Worm (Caenorhabditis elegans) whole organism, L4 larva: ENCODE measurements around the gene B0507.5.

ENCODE experiments used
- Y48G9A.11 ChIP-seq: fragments of 200-800 bp; sonication (Bioruptor generic); IDR thresholded peaks from 2 replicates; pipeline ENCODE4 v1.3.6; 2022; ENCODE audit warnings: missing genetic modification reagents, missing genetic modification characterization, missing compliant biosample characterization
- Y75B8A.6 ChIP-seq: fragments of 200-800 bp; sonication (Bioruptor generic); IDR thresholded peaks from 2 replicates; pipeline ENCODE4 v1.3.6; 2022; ENCODE audit warnings: missing genetic modification reagents, missing genetic modification characterization, missing compliant biosample characterization
- ZK546.5 ChIP-seq, 2 experiments: sonication (generic microtip); optimal IDR thresholded peaks; 2 replicates each; lab custom pipeline; 2017; ENCODE audit warnings: missing biosample characterization in 2 of 2, missing genetic modification characterization in 2 of 2
- aha-1 ChIP-seq: fragments of 150-350 bp; peaks from one replicate; lab custom pipeline; 2014; ENCODE audit warnings: missing biosample characterization, missing genetic modification characterization
- aly-2 ChIP-seq: sonication (generic microtip); optimal IDR thresholded peaks from 2 replicates; lab custom pipeline; 2018; ENCODE audit warnings: missing biosample characterization, missing genetic modification characterization
- ama-1 ChIP-seq: fragments of 150-350 bp; optimal IDR thresholded peaks from 2 replicates; lab custom pipeline; 2014; ENCODE audit warnings: inconsistent platforms, mixed read lengths
- ceh-20 ChIP-seq: fragments of 200-800 bp; sonication (Bioruptor generic); IDR thresholded peaks from 2 replicates; pipeline ENCODE4 v1.3.6; 2022; ENCODE audit warnings: missing genetic modification reagents, missing genetic modification characterization, missing compliant biosample characterization
- ceh-32 ChIP-seq: sonication (generic microtip); optimal IDR thresholded peaks from 2 replicates; lab custom pipeline; 2016; ENCODE audit warnings: mild to moderate bottlenecking, missing genetic modification characterization, missing compliant biosample characterization; ENCODE audit not compliant: poor library complexity
- ceh-44 ChIP-seq: fragments of 200-800 bp; sonication (Bioruptor generic); IDR thresholded peaks from 2 replicates; pipeline ENCODE4 v1.3.6; 2022; ENCODE audit warnings: missing genetic modification reagents, missing genetic modification characterization, missing compliant biosample characterization
- ceh-62 ChIP-seq: sonication (generic microtip); optimal IDR thresholded peaks from 2 replicates; lab custom pipeline; 2017; ENCODE audit warnings: missing biosample characterization, missing genetic modification characterization
- ctbp-1 ChIP-seq: fragments of 200-800 bp; sonication (Bioruptor generic); IDR thresholded peaks from 2 replicates; pipeline ENCODE4 v1.3.6; 2022; ENCODE audit warnings: missing genetic modification reagents, missing genetic modification characterization, missing compliant biosample characterization
- daf-12 ChIP-seq: fragments of 150-350 bp; optimal IDR thresholded peaks from 2 replicates; lab custom pipeline; 2014; ENCODE audit warnings: missing biosample characterization, missing genetic modification reagents, missing genetic modification characterization
- daf-16 ChIP-seq, 3 experiments: sonication (generic microtip); optimal IDR thresholded peaks; 2 replicates each; lab custom pipeline; 2016 to 2017; ENCODE audit warnings: missing genetic modification characterization in 3 of 3, missing genetic modification reagents in 3 of 3, mild to moderate bottlenecking in 2 of 3, missing compliant biosample characterization in 2 of 3, missing biosample characterization in 1 of 3, moderate library complexity in 1 of 3
- daf-19 ChIP-seq: fragments of 200-800 bp; sonication (Bioruptor generic); conservative IDR thresholded peaks from 2 replicates; pipeline ENCODE4 v1.3.6; 2022; ENCODE audit warnings: missing genetic modification characterization, missing compliant biosample characterization
- daf-8 ChIP-seq: fragments of 200-800 bp; sonication (Bioruptor generic); IDR thresholded peaks from 2 replicates; pipeline ENCODE4 v1.3.6; 2022; ENCODE audit warnings: missing genetic modification characterization, missing compliant biosample characterization
- dmd-6 ChIP-seq: fragments of 200-800 bp; sonication (Bioruptor generic); IDR thresholded peaks from 2 replicates; pipeline ENCODE4 v1.3.6; 2022; ENCODE audit warnings: missing genetic modification reagents, missing genetic modification characterization, missing compliant biosample characterization
- dmd-9 ChIP-seq: fragments of 200-800 bp; sonication (Bioruptor generic); IDR thresholded peaks from 2 replicates; pipeline ENCODE4 v1.3.6; 2022; ENCODE audit warnings: missing genetic modification reagents, missing genetic modification characterization, missing compliant biosample characterization
- duxl-1 ChIP-seq: sonication (generic microtip); optimal IDR thresholded peaks from 2 replicates; lab custom pipeline; 2016; ENCODE audit warnings: mild to moderate bottlenecking, missing genetic modification characterization, moderate library complexity, missing compliant biosample characterization; ENCODE audit not compliant: poor library complexity
- dve-1 ChIP-seq: sonication (generic microtip); optimal IDR thresholded peaks from 2 replicates; lab custom pipeline; 2017; ENCODE audit warnings: antibody characterized with exemption, mild to moderate bottlenecking, missing genetic modification characterization, missing compliant biosample characterization; ENCODE audit not compliant: insufficient read depth
- egl-43 ChIP-seq: fragments of 200-800 bp; sonication (Bioruptor generic); IDR thresholded peaks from 2 replicates; pipeline ENCODE4 v1.3.6; 2022; ENCODE audit warnings: missing genetic modification reagents, missing genetic modification characterization, missing compliant biosample characterization
- gei-8 ChIP-seq: fragments of 200-800 bp; sonication (Bioruptor generic); optimal IDR thresholded peaks from 2 replicates; lab custom pipeline; 2018; ENCODE audit warnings: mild to moderate bottlenecking, missing genetic modification characterization, missing compliant biosample characterization
- hif-1 ChIP-seq, 2 experiments: sonication (generic microtip); optimal IDR thresholded peaks; 2 replicates each; lab custom pipeline; 2016 to 2017; ENCODE audit warnings: missing compliant biosample characterization in 2 of 2, missing genetic modification characterization in 2 of 2, missing genetic modification reagents in 2 of 2, missing genotype in 2 of 2, mild to moderate bottlenecking in 1 of 2
- hlh-11 ChIP-seq: fragments of 200-800 bp; sonication (Bioruptor generic); optimal IDR thresholded peaks from 2 replicates; lab custom pipeline; 2018; ENCODE audit warnings: mild to moderate bottlenecking, missing genetic modification characterization, missing compliant biosample characterization
- hmg-1.1 ChIP-seq: fragments of 200-800 bp; sonication (Bioruptor generic); IDR thresholded peaks from 2 replicates; pipeline ENCODE4 v1.3.6; 2022; ENCODE audit warnings: missing genetic modification reagents, missing genetic modification characterization, missing compliant biosample characterization
- lim-7 ChIP-seq: fragments of 200-800 bp; sonication (Bioruptor generic); IDR thresholded peaks from 2 replicates; pipeline ENCODE4 v1.3.6; 2022; ENCODE audit warnings: missing genetic modification characterization, missing compliant biosample characterization
- lin-1 ChIP-seq: fragments of 200-800 bp; sonication (Bioruptor generic); IDR thresholded peaks from 2 replicates; pipeline ENCODE4 v1.3.6; 2022; ENCODE audit warnings: missing genetic modification reagents, missing genetic modification characterization, missing compliant biosample characterization
- lin-13 ChIP-seq: fragments of 150-350 bp; optimal IDR thresholded peaks from 2 replicates; lab custom pipeline; 2014; ENCODE audit warnings: missing biosample characterization, missing genetic modification reagents, missing genetic modification characterization
- lin-15B ChIP-seq: fragments of 150-350 bp; sonication (generic microtip); optimal IDR thresholded peaks from 3 replicates; lab custom pipeline; 2014; ENCODE audit warnings: missing biosample characterization, missing genetic modification characterization
- lin-29 ChIP-seq: fragments of 200-800 bp; sonication (Bioruptor generic); IDR thresholded peaks from 2 replicates; pipeline ENCODE4 v1.3.6; 2022; ENCODE audit warnings: missing genetic modification reagents, missing genetic modification characterization, missing compliant biosample characterization
- mdt-29 ChIP-seq: fragments of 200-800 bp; sonication (Bioruptor generic); IDR thresholded peaks from 2 replicates; pipeline ENCODE4 v1.3.6; 2022; ENCODE audit warnings: missing genetic modification reagents, missing genetic modification characterization, missing compliant biosample characterization
- nhr-10 ChIP-seq: fragments of 150-350 bp; optimal IDR thresholded peaks from 2 replicates; lab custom pipeline; 2014; ENCODE audit warnings: missing biosample characterization, missing genetic modification characterization
- nhr-102 ChIP-seq: sonication (generic microtip); optimal IDR thresholded peaks from 2 replicates; lab custom pipeline; 2016; ENCODE audit warnings: mild to moderate bottlenecking, missing genetic modification characterization, moderate library complexity, missing compliant biosample characterization
- nhr-111 ChIP-seq: fragments of 200-800 bp; sonication (Bioruptor generic); optimal IDR thresholded peaks from 2 replicates; lab custom pipeline; 2018; ENCODE audit warnings: mild to moderate bottlenecking, missing genetic modification characterization, missing compliant biosample characterization
- nhr-28 ChIP-seq: fragments of 150-350 bp; optimal IDR thresholded peaks from 2 replicates; lab custom pipeline; 2014; ENCODE audit warnings: missing biosample characterization, missing genetic modification characterization
- nhr-42 ChIP-seq: fragments of 200-800 bp; sonication (Bioruptor generic); IDR thresholded peaks from 2 replicates; pipeline ENCODE4 v1.3.6; 2022; ENCODE audit warnings: missing genetic modification characterization, missing compliant biosample characterization
- nhr-6 ChIP-seq: fragments of 150-350 bp; optimal IDR thresholded peaks from 2 replicates; lab custom pipeline; 2014; ENCODE audit warnings: missing biosample characterization, missing genetic modification characterization
- nhr-77 ChIP-seq: fragments of 150-350 bp; optimal IDR thresholded peaks from 2 replicates; lab custom pipeline; 2014; ENCODE audit warnings: missing biosample characterization, missing genetic modification characterization
- php-3 ChIP-seq: fragments of 200-800 bp; sonication (Bioruptor generic); IDR thresholded peaks from 2 replicates; pipeline ENCODE4 v1.3.6; 2022; ENCODE audit warnings: missing genetic modification reagents, missing genetic modification characterization, missing compliant biosample characterization
- pqm-1 ChIP-seq: sonication (generic microtip); optimal IDR thresholded peaks from 2 replicates; lab custom pipeline; 2017; ENCODE audit warnings: missing biosample characterization, missing genetic modification characterization
- rbr-2 ChIP-seq: sonication (generic microtip); optimal IDR thresholded peaks from 2 replicates; lab custom pipeline; 2016; ENCODE audit warnings: missing genotype, missing genetic modification characterization, missing compliant biosample characterization
- snpc-1.2 ChIP-seq: fragments of 200-800 bp; sonication (Bioruptor generic); IDR thresholded peaks from 2 replicates; pipeline ENCODE4 v1.3.6; 2022; ENCODE audit warnings: missing genetic modification reagents, missing genetic modification characterization, missing compliant biosample characterization
- spr-3 ChIP-seq: fragments of 200-800 bp; sonication (Bioruptor generic); optimal IDR thresholded peaks from 2 replicates; lab custom pipeline; 2018; ENCODE audit warnings: mild to moderate bottlenecking, missing genetic modification characterization, missing compliant biosample characterization
- tra-1 ChIP-seq: fragments of 200-800 bp; sonication (Bioruptor generic); IDR thresholded peaks from 2 replicates; pipeline ENCODE4 v1.3.6; 2022; ENCODE audit warnings: missing genetic modification reagents, missing genetic modification characterization, missing compliant biosample characterization
- unc-62 ChIP-seq, 3 experiments: fragments of 150-350 bp in 1 of 3; sonication (generic microtip); optimal IDR thresholded peaks in 2 of 3; peaks in 1 of 3; 1 replicate in 1 of 3; 2 replicates in 2 of 3; lab custom pipeline; 2014 to 2017; ENCODE audit warnings: missing biosample characterization in 3 of 3, missing genetic modification characterization in 3 of 3, missing genetic modification reagents in 3 of 3, missing genotype in 1 of 3
- zip-2 ChIP-seq: fragments of 150-350 bp; optimal IDR thresholded peaks from 2 replicates; lab custom pipeline; 2014; ENCODE audit warnings: missing biosample characterization, missing genetic modification characterization

B0507.5 gene

DNA sequence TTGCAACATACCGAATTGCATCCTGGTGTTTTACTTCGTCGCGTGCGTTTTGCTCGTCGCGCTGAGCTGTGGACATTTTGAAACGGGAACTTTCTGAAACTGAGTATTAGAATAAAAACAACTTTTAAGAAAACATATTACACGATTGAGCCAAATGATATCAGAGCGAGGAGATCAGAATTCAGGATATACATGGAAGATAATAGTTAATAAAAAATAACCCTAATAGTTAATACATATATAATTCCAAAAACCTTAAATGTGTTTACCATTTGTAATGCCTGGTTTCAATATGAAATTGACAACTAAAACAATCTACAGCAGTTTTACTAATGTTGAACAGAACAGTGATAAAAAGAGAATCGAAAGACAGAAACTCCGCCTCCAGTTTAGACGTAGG, 9.4 kb downstream of the B0507.5 start, which contains the start of gene B0507.8:
Gene B0507.8 (minus strand): TSS at position 101 of the 400 bp plus-strand sequence.
- TF ChIP-seq lim-7 (GFP tag; lab: Robert Waterston, UW), result no peak
- TF ChIP-seq snpc-1.2 (GFP tag; lab: Robert Waterston, UW), result no peak
- TF ChIP-seq aha-1 (tag; lab: Kevin White, UChicago), result no peak
- no peak for TF ChIP-seq aly-2 (tag; lab: Kevin White, UChicago)
- TF ChIP-seq nhr-77 (tag; lab: Kevin White, UChicago), result no peak
- no peak for TF ChIP-seq ama-1
- no peak for TF ChIP-seq nhr-6
- no peak for TF ChIP-seq egl-43 (GFP tag; lab: Robert Waterston, UW)
- no peak for TF ChIP-seq daf-16 (GFP tag; optimal IDR thresholded peaks at IDR 0.05; lab: Kevin White, UChicago)
- TF ChIP-seq daf-16 (tag; optimal IDR thresholded peaks at IDR 0.05; lab: Kevin White, UChicago), result no peak
- TF ChIP-seq dmd-6, result no peak
- no peak for TF ChIP-seq nhr-42 (GFP tag; lab: Robert Waterston, UW)
- no peak for TF ChIP-seq ceh-20 (GFP tag; lab: Robert Waterston, UW)
- no peak for TF ChIP-seq zip-2 (tag; lab: Kevin White, UChicago)
- TF ChIP-seq lin-29 (GFP tag; lab: Robert Waterston, UW), result no peak
- TF ChIP-seq hmg-1.1 (GFP tag; lab: Robert Waterston, UW), result no peak
- no peak for TF ChIP-seq ctbp-1 (GFP tag; lab: Robert Waterston, UW)
- TF ChIP-seq ceh-62, result no peak
- TF ChIP-seq rbr-2 (tag; lab: Kevin White, UChicago), result no peak
- no peak for TF ChIP-seq ceh-32 (tag; lab: Kevin White, UChicago)

DNA sequence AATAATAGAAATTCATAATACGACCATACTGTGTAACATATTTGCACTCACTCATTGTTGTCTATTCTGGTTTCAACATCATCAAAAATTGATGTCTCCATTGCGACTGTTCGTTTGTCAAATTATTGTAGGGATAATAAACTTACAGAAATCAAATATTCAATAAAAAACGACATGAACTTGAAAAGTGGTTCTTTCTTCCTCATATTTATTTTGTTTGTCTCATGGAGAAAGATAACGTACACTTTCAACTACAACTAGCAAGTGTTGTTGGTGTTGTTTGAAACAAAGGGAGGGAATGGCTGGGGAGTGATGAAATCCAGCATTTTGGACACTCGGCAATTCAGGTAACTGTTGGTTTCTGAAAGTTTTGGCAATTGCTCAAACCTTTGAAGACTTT, 12.4 kb downstream of the B0507.5 start, which contains the start of gene B0507.9:
Gene B0507.9 (minus strand): TSS at position 101 of the 400 bp plus-strand sequence.
- TF ChIP-seq Y75B8A.6 (GFP tag; lab: Robert Waterston, UW), result no peak
- no peak for TF ChIP-seq daf-12 (tag; lab: Kevin White, UChicago)
- no peak for TF ChIP-seq hlh-11 (tag; lab: Kevin White, UChicago)
- no peak for TF ChIP-seq spr-3

DNA sequence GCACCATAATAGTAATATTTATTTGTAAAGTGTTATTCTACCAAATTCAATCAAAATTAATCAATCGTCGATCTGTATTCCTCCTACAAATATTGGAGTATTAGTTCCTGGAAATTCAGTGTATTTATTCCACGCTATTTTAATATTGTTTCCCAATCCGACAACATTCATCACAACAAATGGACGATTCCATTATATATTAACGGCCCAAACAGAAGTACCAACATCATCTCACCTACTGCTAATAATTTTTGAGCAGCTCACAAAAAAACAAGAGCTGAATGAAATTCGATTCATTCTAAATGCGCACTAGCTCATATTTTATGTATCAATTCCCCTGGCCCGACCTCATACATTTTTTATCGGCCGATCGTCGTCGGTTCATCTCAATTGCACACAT, 13.5 kb downstream of the B0507.5 start:
- TF ChIP-seq nhr-111, result no peak
- TF ChIP-seq unc-62 (GFP tag; optimal IDR thresholded peaks at IDR 0.05 in 1 of 2; lab: Kevin White, UChicago), result peak in 1 of 2 experiments; percentile 15
- no peak for TF ChIP-seq unc-62 (tag; optimal IDR thresholded peaks at IDR 0.05; lab: Kevin White, UChicago)
- peak; percentile 90 for TF ChIP-seq aha-1 (tag; lab: Kevin White, UChicago)

DNA sequence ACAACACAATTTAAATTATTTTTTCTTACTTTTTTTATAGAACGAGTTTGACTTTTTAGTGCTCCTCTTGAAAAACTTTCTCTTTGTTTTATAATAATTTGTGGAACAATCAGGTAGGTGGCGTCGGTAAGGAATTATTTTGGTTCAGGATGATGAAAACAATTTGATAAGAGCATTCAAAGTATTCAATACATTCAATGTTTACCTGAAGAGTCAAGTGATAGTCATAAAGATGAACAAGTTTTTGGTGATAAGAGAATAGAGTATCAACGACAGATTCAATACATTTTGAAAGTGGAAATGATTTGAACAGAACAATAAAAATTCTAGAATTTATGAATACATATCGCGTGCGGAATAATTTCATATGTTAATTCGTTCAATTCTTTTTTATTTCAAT, 14.0 kb downstream of the B0507.5 start:
- TF ChIP-seq nhr-28 (tag; lab: Kevin White, UChicago), result peak; percentile 62
- no peak for TF ChIP-seq dmd-9 (GFP tag; lab: Robert Waterston, UW)
- no peak for TF ChIP-seq ceh-44 (GFP tag; lab: Robert Waterston, UW)
- TF ChIP-seq lin-15B, result no peak
- no peak for TF ChIP-seq daf-19 (GFP tag; lab: Robert Waterston, UW)
- 0 out of 2 replicates have a peak, but pooled peaks have one; percentile 25 for TF ChIP-seq lin-1 (GFP tag; lab: Robert Waterston, UW)
- no peak for TF ChIP-seq nhr-102 (tag; lab: Kevin White, UChicago)
- no peak for TF ChIP-seq Y48G9A.11
- TF ChIP-seq mdt-29 (GFP tag; lab: Robert Waterston, UW), result no peak
- peak; percentile 51 for TF ChIP-seq nhr-77 (tag; lab: Kevin White, UChicago)
- no peak for TF ChIP-seq daf-16 (GFP tag; optimal IDR thresholded peaks at IDR 0.05; lab: Kevin White, UChicago)
- TF ChIP-seq daf-16 (tag; optimal IDR thresholded peaks at IDR 0.05; lab: Kevin White, UChicago), result peak; percentile 92
- no peak for TF ChIP-seq ZK546.5 (tag; optimal IDR thresholded peaks at IDR 0.05; lab: Kevin White, UChicago)
- peak; percentile 79 for TF ChIP-seq php-3
- no peak for TF ChIP-seq nhr-10 (tag; lab: Kevin White, UChicago)
- TF ChIP-seq duxl-1 (tag; lab: Kevin White, UChicago), result no peak
- no peak for TF ChIP-seq gei-8 (GFP tag; lab: Kevin White, UChicago)
- no peak for TF ChIP-seq daf-8 (GFP tag; lab: Robert Waterston, UW)
- TF ChIP-seq hif-1 (tag; optimal IDR thresholded peaks at IDR 0.05; lab: Kevin White, UChicago), result no peak
- TF ChIP-seq snpc-1.2 (GFP tag; lab: Robert Waterston, UW), result no peak
- TF ChIP-seq daf-12 (tag; lab: Kevin White, UChicago), result no peak
- peak; percentile 18; the same call in 1 of the 2 replicates for TF ChIP-seq tra-1 (GFP tag; lab: Robert Waterston, UW)
- no peak for TF ChIP-seq hmg-1.1 (GFP tag; lab: Robert Waterston, UW)
- TF ChIP-seq dve-1 (tag; lab: Kevin White, UChicago), result peak; percentile 55
- TF ChIP-seq dmd-6, result peak; percentile 18; the same call in 1 of the 2 replicates
- no peak for TF ChIP-seq lin-13 (GFP tag; lab: Kevin White, UChicago)
- peak; percentile 85 for TF ChIP-seq pqm-1 (tag; lab: Kevin White, UChicago)
